Worm (Caenorhabditis elegans) whole organism, mixed stage, embryonic: ENCODE data around the gene pqn-76.
"Not testable (repeated sequence)": the region's sequence is repeated elsewhere in the genome, so short reads cannot be mapped to it uniquely, and the experiment has no call there.

ENCODE experiments used
- blmp-1 ChIP-seq: fragments of 150-350 bp; optimal IDR thresholded peaks from 2 replicates; lab custom pipeline; 2014; ENCODE audit warnings: missing biosample characterization, missing genetic modification characterization
- pha-4 ChIP-seq: fragments of 150-350 bp; optimal IDR thresholded peaks from 2 replicates; lab custom pipeline; 2018; ENCODE audit warnings: missing biosample characterization, missing genetic modification reagents, missing genetic modification characterization
- snpc-4 ChIP-seq: fragments of 150-350 bp; optimal IDR thresholded peaks from 2 replicates; lab custom pipeline; 2014; ENCODE audit warnings: missing biosample characterization, missing genetic modification characterization

DNA sequence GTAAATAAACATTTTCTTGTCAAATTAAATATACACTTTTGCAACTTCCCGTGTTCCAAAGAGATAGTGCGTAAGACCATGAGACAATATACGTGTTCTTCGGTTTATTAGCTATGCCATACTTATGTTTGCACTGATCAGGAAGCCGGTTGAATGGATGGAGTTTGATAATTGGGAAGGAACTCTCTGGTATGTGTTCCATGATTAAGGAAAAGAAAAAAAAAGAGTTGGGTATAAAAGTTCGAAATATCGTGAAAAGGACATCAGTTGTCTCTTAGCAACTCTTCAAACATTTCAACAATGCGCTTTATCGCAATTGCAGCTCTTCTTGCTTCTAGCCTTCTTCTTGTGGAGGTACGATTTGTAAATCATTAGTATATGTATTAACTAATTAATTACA, at the start of gene pqn-76:
- not testable (repeated sequence) for TF ChIP-seq pha-4 (tag; lab: Kevin White, UChicago); blmp-1; snpc-4 (tag; lab: Kevin White, UChicago)
